Worm (Caenorhabditis elegans): ENCODE measurements around the gene irk-1.

- no peak for TF ChIP-seq ama-1 (optimal IDR thresholded peaks at IDR 0.05)
- no peak for TF ChIP-seq aly-1 (tag; optimal IDR thresholded peaks at IDR 0.05)
- TF ChIP-seq hmbx-1 (tag; optimal IDR thresholded peaks at IDR 0.05) = no peak
- no peak for TF ChIP-seq tbx-37 (GFP tag; conservative IDR thresholded peaks at IDR 0.05)
- TF ChIP-seq ceh-36 (tag; optimal IDR thresholded peaks at IDR 0.05) = no peak
- TF ChIP-seq pes-1 (GFP tag; IDR thresholded peaks at IDR 0.05) = no peak
- no peak for TF ChIP-seq hnd-1 (tag; optimal IDR thresholded peaks at IDR 0.05)
- TF ChIP-seq F13C5.2 (tag; optimal IDR thresholded peaks at IDR 0.05) = no peak
- no peak for TF ChIP-seq B0310.2 (tag; optimal IDR thresholded peaks at IDR 0.05)
- no peak for TF ChIP-seq sea-1 (GFP tag; conservative IDR thresholded peaks at IDR 0.05)
- TF ChIP-seq flt-1 (GFP tag; IDR thresholded peaks at IDR 0.05) = no peak
- TF ChIP-seq tra-4 (tag; optimal IDR thresholded peaks at IDR 0.05) = no peak
- no peak for TF ChIP-seq scrt-1 (GFP tag; IDR thresholded peaks at IDR 0.05)
- TF ChIP-seq tbx-11 (GFP tag; IDR thresholded peaks at IDR 0.05) = no peak
Measured at ce11 chrX:6825840-6826239, 47.9 kb upstream of the irk-1 start, which contains the start of gene F41B4.1.
